Fruit fly (Drosophila melanogaster) whole organism, embryonic: ENCODE results near the gene Bili.

Experiments used
- Atf-2 ChIP-seq: fragments of 200-800 bp; sonication (Bioruptor generic); optimal IDR thresholded peaks from 2 replicates; lab custom pipeline; 2016; ENCODE audit warnings: missing biosample characterization, missing genetic modification characterization
- CG1024 ChIP-seq: fragments of 200-800 bp; sonication (Bioruptor generic); IDR thresholded peaks from 2 replicates; pipeline ENCODE4 v1.3.6; 2022; ENCODE audit warnings: missing biosample characterization, missing genetic modification characterization
- CG11093 ChIP-seq: fragments of 200-800 bp; sonication (Bioruptor generic); IDR thresholded peaks from 3 replicates; pipeline ENCODE4 v1.3.6; 2022; ENCODE audit warnings: missing biosample characterization, missing genetic modification characterization
- CG12744 ChIP-seq: fragments of 200-800 bp; sonication (Bioruptor generic); optimal IDR thresholded peaks from 2 replicates; lab custom pipeline; 2016; ENCODE audit warnings: missing biosample characterization, missing genetic modification characterization
- CG14860 ChIP-seq: fragments of 200-800 bp; sonication (Bioruptor generic); IDR thresholded peaks from 3 replicates; pipeline ENCODE4 v1.3.6; 2022; ENCODE audit warnings: missing biosample characterization, missing genetic modification characterization; ENCODE audit not compliant: partially characterized antibody
- CG2116 ChIP-seq: fragments of 200-800 bp; sonication (Bioruptor generic); optimal IDR thresholded peaks from 3 replicates; lab custom pipeline; 2018; ENCODE audit warnings: missing biosample characterization, mild to moderate bottlenecking, missing genetic modification characterization
- CG2129 ChIP-seq: fragments of 200-800 bp; sonication (Bioruptor generic); IDR thresholded peaks from 2 replicates; pipeline ENCODE4 v1.3.6; 2022; ENCODE audit warnings: missing biosample characterization, missing genetic modification characterization; ENCODE audit not compliant: partially characterized antibody
- CG2678 ChIP-seq: fragments of 200-800 bp; sonication (Bioruptor generic); optimal IDR thresholded peaks from 3 replicates; lab custom pipeline; 2019; ENCODE audit warnings: missing biosample characterization, mild to moderate bottlenecking, missing genetic modification characterization, moderate library complexity
- CG32532 ChIP-seq: fragments of 200-800 bp; sonication (Bioruptor generic); IDR thresholded peaks from 2 replicates; pipeline ENCODE4 v1.3.6; 2022; ENCODE audit warnings: missing biosample characterization, missing genetic modification characterization
- CG32772 ChIP-seq: fragments of 200-800 bp; sonication (Bioruptor generic); IDR thresholded peaks from 2 replicates; pipeline ENCODE4 v1.3.6; 2022; ENCODE audit warnings: missing biosample characterization, missing genetic modification characterization
- CG33213 ChIP-seq: fragments of 200-800 bp; sonication (Bioruptor generic); optimal IDR thresholded peaks from 3 replicates; lab custom pipeline; 2016; ENCODE audit warnings: missing biosample characterization, missing genetic modification characterization
- CG4360 ChIP-seq: fragments of 200-800 bp; sonication (Bioruptor generic); IDR thresholded peaks from 2 replicates; pipeline ENCODE4 v1.3.6; 2022; ENCODE audit warnings: missing biosample characterization, missing genetic modification characterization
- CG4424 ChIP-seq: fragments of 200-800 bp; sonication (Bioruptor generic); optimal IDR thresholded peaks from 3 replicates; lab custom pipeline; 2016; ENCODE audit warnings: missing biosample characterization, missing genetic modification characterization
- CG4617 ChIP-seq: fragments of 200-800 bp; sonication (Bioruptor generic); optimal IDR thresholded peaks from 3 replicates; lab custom pipeline; 2016; ENCODE audit warnings: missing biosample characterization, missing genetic modification characterization, borderline replicate concordance
- CG5245 ChIP-seq: fragments of 200-800 bp; sonication (Bioruptor generic); optimal IDR thresholded peaks from 3 replicates; lab custom pipeline; 2016; ENCODE audit warnings: missing biosample characterization, missing genetic modification characterization
- CG6683 ChIP-seq: fragments of 200-800 bp; sonication (Bioruptor generic); optimal IDR thresholded peaks from 2 replicates; lab custom pipeline; 2017; ENCODE audit warnings: missing biosample characterization, mild to moderate bottlenecking, missing genetic modification characterization, missing genetic modification reagents
- CG6689 ChIP-seq: fragments of 200-800 bp; sonication (Bioruptor generic); IDR thresholded peaks from 2 replicates; pipeline ENCODE4 v1.3.6; 2022; ENCODE audit warnings: missing biosample characterization, missing genetic modification characterization
- CG6813 ChIP-seq: fragments of 200-800 bp; sonication (Bioruptor generic); optimal IDR thresholded peaks from 2 replicates; lab custom pipeline; 2017; ENCODE audit warnings: missing biosample characterization, missing genetic modification characterization, mild to moderate bottlenecking, moderate library complexity, missing genetic modification reagents
- CkIIα-i1 ChIP-seq: fragments of 200-800 bp; sonication (Bioruptor generic); IDR thresholded peaks from 2 replicates; pipeline ENCODE4 v1.3.6; 2022; ENCODE audit warnings: missing biosample characterization, missing genetic modification characterization
- CoRest ChIP-seq: fragments of 200-800 bp; sonication (Bioruptor generic); optimal IDR thresholded peaks from 3 replicates; lab custom pipeline; 2018; ENCODE audit warnings: missing biosample characterization, mild to moderate bottlenecking, missing genetic modification characterization, moderate library complexity
- Dbx ChIP-seq: fragments of 200-800 bp; sonication (Bioruptor generic); IDR thresholded peaks from 3 replicates; pipeline ENCODE4 v1.3.6; 2022; ENCODE audit warnings: missing biosample characterization, missing genetic modification characterization
- Fer3 ChIP-seq: fragments of 200-800 bp; sonication (Bioruptor generic); optimal IDR thresholded peaks from 2 replicates; lab custom pipeline; 2018; ENCODE audit warnings: missing biosample characterization, mild to moderate bottlenecking, missing genetic modification characterization, moderate library complexity
- GATAe ChIP-seq: fragments of 200-800 bp; sonication (Bioruptor generic); conservative IDR thresholded peaks from 2 replicates; pipeline ENCODE4 v1.3.6; 2022; ENCODE audit warnings: missing biosample characterization, missing genetic modification characterization
- HLH54F ChIP-seq: fragments of 200-800 bp; sonication (Bioruptor generic); optimal IDR thresholded peaks from 3 replicates; lab custom pipeline; 2016; ENCODE audit warnings: missing biosample characterization, missing genetic modification characterization
- Hey ChIP-seq: fragments of 200-800 bp; sonication (Bioruptor generic); optimal IDR thresholded peaks from 3 replicates; lab custom pipeline; 2018; ENCODE audit warnings: missing biosample characterization, mild to moderate bottlenecking, missing genetic modification characterization
- Hr39 ChIP-seq: fragments of >200 bp; optimal IDR thresholded peaks from 2 replicates; lab custom pipeline; 2017
- Oaz ChIP-seq: fragments of 200-800 bp; sonication (Bioruptor generic); IDR thresholded peaks from 2 replicates; pipeline ENCODE4 v1.3.6; 2022; ENCODE audit warnings: missing biosample characterization, missing genetic modification characterization
- Scr ChIP-seq: fragments of 200-800 bp; sonication (Bioruptor generic); IDR thresholded peaks from 2 replicates; pipeline ENCODE4 v1.3.6; 2022; ENCODE audit warnings: missing biosample characterization, missing genetic modification characterization; ENCODE audit not compliant: partially characterized antibody
- Taf1 ChIP-seq: fragments of 200-800 bp; sonication (Bioruptor generic); IDR thresholded peaks from 2 replicates; pipeline ENCODE4 v1.3.6; 2022; ENCODE audit warnings: missing biosample characterization, missing genetic modification characterization
- Xbp1 ChIP-seq: fragments of 200-800 bp; sonication (Bioruptor generic); optimal IDR thresholded peaks from 3 replicates; lab custom pipeline; 2016; ENCODE audit warnings: missing biosample characterization, mild to moderate bottlenecking, missing genetic modification characterization
- ase ChIP-seq: fragments of 200-800 bp; sonication (Bioruptor generic); IDR thresholded peaks from 3 replicates; pipeline ENCODE4 v1.3.6; 2022; ENCODE audit warnings: missing biosample characterization, missing genetic modification characterization
- bigmax ChIP-seq: fragments of 200-800 bp; sonication (Bioruptor generic); optimal IDR thresholded peaks from 2 replicates; lab custom pipeline; 2018; ENCODE audit warnings: missing biosample characterization, mild to moderate bottlenecking, missing genetic modification characterization
- bowl ChIP-seq: fragments of 200-800 bp; sonication (Bioruptor generic); IDR thresholded peaks from 2 replicates; pipeline ENCODE4 v1.3.6; 2022; ENCODE audit warnings: missing biosample characterization, missing genetic modification characterization
- ci ChIP-seq: fragments of 200-800 bp; sonication (Bioruptor generic); IDR thresholded peaks from 3 replicates; pipeline ENCODE4 v1.3.6; 2022; ENCODE audit warnings: missing biosample characterization, missing genetic modification characterization
- dati ChIP-seq: fragments of 200-800 bp; sonication (Bioruptor generic); IDR thresholded peaks from 2 replicates; pipeline ENCODE4 v1.3.6; 2022; ENCODE audit warnings: missing biosample characterization, missing genetic modification characterization
- dpn ChIP-seq, 2 experiments: fragments of 200-800 bp; sonication (Bioruptor generic); optimal IDR thresholded peaks; 3 replicates each; lab custom pipeline; 2016; ENCODE audit warnings: missing biosample characterization in 2 of 2, missing genetic modification characterization in 2 of 2
- eyg ChIP-seq: fragments of 200-800 bp; sonication (Bioruptor generic); optimal IDR thresholded peaks from 3 replicates; lab custom pipeline; 2016; ENCODE audit warnings: missing biosample characterization, missing genetic modification characterization
- gce ChIP-seq: fragments of 200-800 bp; sonication (Bioruptor generic); IDR thresholded peaks from 3 replicates; pipeline ENCODE4 v1.3.6; 2022; ENCODE audit warnings: missing biosample characterization, missing genetic modification characterization
- gem ChIP-seq: fragments of 200-800 bp; sonication (Bioruptor generic); optimal IDR thresholded peaks from 2 replicates; lab custom pipeline; 2019; ENCODE audit warnings: missing biosample characterization, mild to moderate bottlenecking, missing genetic modification characterization, moderate library complexity
- grn ChIP-seq: fragments of 200-800 bp; sonication (Bioruptor generic); optimal IDR thresholded peaks from 3 replicates; lab custom pipeline; 2017; ENCODE audit warnings: missing biosample characterization, missing genetic modification characterization
- hbn ChIP-seq: fragments of 200-800 bp; sonication (Bioruptor generic); IDR thresholded peaks from 2 replicates; pipeline ENCODE4 v1.3.6; 2022; ENCODE audit warnings: missing biosample characterization, missing genetic modification characterization; ENCODE audit not compliant: partially characterized antibody
- hkb ChIP-seq, 2 experiments: fragments of 200-800 bp in 1 of 2; fragments of >200 bp in 1 of 2; sonication (Bioruptor generic) in 1 of 2; IDR thresholded peaks in 1 of 2; optimal IDR thresholded peaks in 1 of 2; 2 replicates each; pipeline versions ENCODE4 v1.3.6 to Lab custom; 2017 to 2022; ENCODE audit warnings: missing biosample characterization in 1 of 2, missing genetic modification characterization in 1 of 2
- inv ChIP-seq: fragments of 200-800 bp; sonication (Bioruptor generic); IDR thresholded peaks from 2 replicates; pipeline ENCODE4 v1.3.6; 2022; ENCODE audit warnings: missing biosample characterization, missing genetic modification characterization; ENCODE audit not compliant: partially characterized antibody
- pho ChIP-seq: fragments of 200-800 bp; sonication (Bioruptor generic); optimal IDR thresholded peaks from 2 replicates; lab custom pipeline; 2016; ENCODE audit warnings: missing biosample characterization, missing genetic modification characterization
- pum ChIP-seq: fragments of 200-800 bp; sonication (Bioruptor generic); optimal IDR thresholded peaks from 2 replicates; lab custom pipeline; 2016; ENCODE audit warnings: missing biosample characterization, missing genetic modification characterization
- repo ChIP-seq: fragments of 200-800 bp; sonication (Bioruptor generic); optimal IDR thresholded peaks from 2 replicates; lab custom pipeline; 2016; ENCODE audit warnings: missing biosample characterization, missing genetic modification characterization
- seq ChIP-seq: fragments of 200-800 bp; sonication (Bioruptor generic); IDR thresholded peaks from 2 replicates; pipeline ENCODE4 v1.3.6; 2022; ENCODE audit warnings: missing biosample characterization, missing genetic modification characterization
- sug ChIP-seq: fragments of 200-800 bp; optimal IDR thresholded peaks from 2 replicates; lab custom pipeline; 2019; ENCODE audit warnings: missing biosample characterization, mild to moderate bottlenecking, missing genetic modification characterization, moderate library complexity
- toy ChIP-seq: fragments of 200-800 bp; sonication (Bioruptor generic); IDR thresholded peaks from 2 replicates; pipeline ENCODE4 v1.3.6; 2022; ENCODE audit warnings: missing biosample characterization, missing genetic modification characterization
- twi ChIP-seq: fragments of 200-800 bp; optimal IDR thresholded peaks from 2 replicates; lab custom pipeline; 2019; ENCODE audit warnings: missing biosample characterization, mild to moderate bottlenecking, missing genetic modification characterization, moderate library complexity

The Bili gene

DNA sequence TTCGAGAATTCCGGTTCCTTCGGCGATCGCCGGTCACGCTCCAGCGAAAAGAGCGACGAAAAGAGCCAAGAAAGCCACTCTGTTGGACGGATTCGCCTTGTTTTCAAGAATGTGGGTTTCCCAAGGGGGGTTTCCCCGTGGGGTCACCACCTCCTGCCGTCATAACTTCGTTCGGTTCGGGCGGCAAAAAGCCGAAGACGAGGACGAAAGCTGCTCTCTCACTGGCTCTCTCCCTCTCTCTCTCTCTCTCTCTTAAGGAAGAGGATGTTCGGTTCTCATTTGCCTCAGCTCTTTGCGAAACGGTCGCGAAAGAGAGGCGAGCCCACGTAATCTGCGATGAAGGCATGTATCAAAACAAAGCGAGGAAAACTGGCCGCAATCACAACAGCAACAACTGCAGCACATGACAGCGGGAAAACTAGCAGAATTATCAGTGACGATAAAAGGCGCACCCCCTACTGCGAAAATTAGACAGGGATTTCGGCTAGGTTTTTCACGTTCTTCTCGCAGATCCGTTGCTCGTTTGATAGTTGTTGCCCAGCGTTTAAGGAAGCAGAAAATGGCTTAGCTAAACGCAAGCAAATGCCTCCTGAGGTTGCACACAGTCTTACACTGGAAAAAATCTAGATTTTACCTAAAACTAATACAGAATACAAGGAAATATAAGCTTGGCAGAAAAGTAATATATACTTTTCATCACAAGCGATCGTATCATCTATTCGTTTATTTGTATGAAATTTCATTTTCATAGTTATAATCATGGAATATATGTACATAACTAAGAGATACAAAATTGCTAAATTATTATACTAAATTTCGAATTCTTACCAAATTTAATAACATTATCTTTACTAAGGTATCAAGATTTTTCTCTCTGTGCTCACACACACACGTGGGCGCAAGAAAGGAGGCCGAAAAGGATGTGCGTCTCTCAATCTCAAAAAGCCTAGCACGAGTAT is 52.7 kb downstream of the Bili start, which contains the start of gene dan (continued):
- no peak for TF ChIP-seq repo (GFP tag; lab: Kevin White, UChicago)
- no peak for TF ChIP-seq grn (GFP tag; lab: Kevin White, UChicago)
- no peak for TF ChIP-seq GATAe (GFP tag; lab: Robert Waterston, UW)
- no peak for TF ChIP-seq CG32532 (GFP tag; lab: Robert Waterston, UW)
- TF ChIP-seq CG2116 (GFP tag; lab: Kevin White, UChicago) = no peak
- no peak for TF ChIP-seq dati (GFP tag; lab: Robert Waterston, UW)
- no peak for TF ChIP-seq sug (tag; lab: Kevin White, UChicago)
- no peak for TF ChIP-seq CG1024 (GFP tag; lab: Robert Waterston, UW)
- no peak for TF ChIP-seq CG33213 (GFP tag; lab: Kevin White, UChicago)
- no peak for TF ChIP-seq Taf1 (GFP tag; lab: Robert Waterston, UW)
- peak; percentile 62 for TF ChIP-seq twi
- TF ChIP-seq Hr39 (lab: Kevin White, UChicago) = no peak
- TF ChIP-seq gce = no peak
- TF ChIP-seq hkb (optimal IDR thresholded peaks at IDR 0.05; lab: Kevin White, UChicago) = no peak
- no peak for TF ChIP-seq hkb (GFP tag; IDR thresholded peaks at IDR 0.05; lab: Robert Waterston, UW)
- no peak for TF ChIP-seq Oaz
- peak; percentile 82 for TF ChIP-seq gem (tag; lab: Kevin White, UChicago)
- no peak for TF ChIP-seq Scr (GFP tag; lab: Robert Waterston, UW)
- TF ChIP-seq Atf-2 (GFP tag; lab: Kevin White, UChicago) = no peak
- TF ChIP-seq CG2678 = peak; percentile 68
- TF ChIP-seq Fer3 (tag; lab: Kevin White, UChicago) = peak; percentile 23
- peak; percentile 12 for TF ChIP-seq CG6813
- TF ChIP-seq CG11093 (GFP tag; lab: Robert Waterston, UW) = no peak
- TF ChIP-seq CkIIα-i1 = no peak
- no peak for TF ChIP-seq seq (GFP tag; lab: Robert Waterston, UW)
- TF ChIP-seq CG4424 = peak; percentile 40
- TF ChIP-seq CG2129 (GFP tag; lab: Robert Waterston, UW) = no peak
- no peak for TF ChIP-seq hbn
- no peak for TF ChIP-seq pho (GFP tag; lab: Kevin White, UChicago)
- TF ChIP-seq HLH54F (GFP tag; lab: Kevin White, UChicago) = no peak
- TF ChIP-seq Dbx (GFP tag; lab: Robert Waterston, UW) = no peak
- no peak for TF ChIP-seq bowl
- peak; percentile 45 for TF ChIP-seq Xbp1 (GFP tag; lab: Kevin White, UChicago)
- peak; percentile 39 for TF ChIP-seq CG6689 (GFP tag; lab: Robert Waterston, UW)
- peak; percentile 68 for TF ChIP-seq CoRest (tag; lab: Kevin White, UChicago)
- TF ChIP-seq toy (GFP tag; lab: Robert Waterston, UW) = no peak
- TF ChIP-seq inv (GFP tag; lab: Robert Waterston, UW) = no peak
- no peak for TF ChIP-seq Hey
- no peak for TF ChIP-seq ase (GFP tag; lab: Robert Waterston, UW)
- no peak for TF ChIP-seq bigmax
- TF ChIP-seq CG14860 (GFP tag; lab: Robert Waterston, UW) = no peak
- no peak for TF ChIP-seq CG4617 (GFP tag; lab: Kevin White, UChicago)
- TF ChIP-seq CG5245 (GFP tag; lab: Kevin White, UChicago) = no peak
- TF ChIP-seq pum (GFP tag; lab: Kevin White, UChicago) = no peak
- no peak for TF ChIP-seq CG32772 (GFP tag; lab: Robert Waterston, UW)
- TF ChIP-seq CG12744 (GFP tag; lab: Kevin White, UChicago) = no peak
- peak; percentile 30 for TF ChIP-seq dpn (GFP tag; optimal IDR thresholded peaks at IDR 0.05; lab: Kevin White, UChicago)
- no peak for TF ChIP-seq CG4360 (GFP tag; lab: Robert Waterston, UW)
- TF ChIP-seq ci = no peak
- no peak for TF ChIP-seq CG6683 (GFP tag; lab: Kevin White, UChicago)
- no peak for TF ChIP-seq eyg (GFP tag; lab: Kevin White, UChicago)
